Fruit fly (Drosophila melanogaster) whole organism, embryonic: ENCODE data around the gene CG4661.

Experiments used
- Abd-B ChIP-seq: fragments of 200-800 bp; sonication (Bioruptor generic); optimal IDR thresholded peaks from 2 replicates; lab custom pipeline; 2018; ENCODE audit warnings: missing biosample characterization, mild to moderate bottlenecking, missing genetic modification characterization, moderate library complexity
- Atf3 ChIP-seq: fragments of 200-800 bp; sonication (Bioruptor generic); optimal IDR thresholded peaks from 3 replicates; lab custom pipeline; 2016; ENCODE audit warnings: missing biosample characterization, missing genetic modification characterization
- BEAF-32 ChIP-seq: fragments of 200-800 bp; sonication (Bioruptor generic); optimal IDR thresholded peaks from 3 replicates; lab custom pipeline; 2017; ENCODE audit warnings: missing biosample characterization, missing genetic modification characterization, mild to moderate bottlenecking, moderate library complexity, missing genetic modification reagents
- Bgb ChIP-seq: fragments of 200-800 bp; sonication (Bioruptor generic); IDR thresholded peaks from 2 replicates; pipeline ENCODE4 v1.3.6; 2022; ENCODE audit warnings: missing biosample characterization, missing genetic modification characterization; ENCODE audit not compliant: partially characterized antibody
- CG10267 ChIP-seq: fragments of 200-800 bp; sonication (Bioruptor generic); optimal IDR thresholded peaks from 2 replicates; lab custom pipeline; 2018; ENCODE audit warnings: missing biosample characterization, mild to moderate bottlenecking, missing genetic modification characterization, moderate library complexity
- CG11247 ChIP-seq: fragments of 200-800 bp; sonication (Bioruptor generic); IDR thresholded peaks from 2 replicates; pipeline ENCODE4 v1.3.6; 2022; ENCODE audit warnings: missing biosample characterization, missing genetic modification characterization
- CG11723 ChIP-seq: fragments of 200-800 bp; sonication (Bioruptor generic); optimal IDR thresholded peaks from 2 replicates; lab custom pipeline; 2017; ENCODE audit warnings: missing biosample characterization, mild to moderate bottlenecking, missing genetic modification characterization
- CG12659 ChIP-seq: fragments of 200-800 bp; sonication (Bioruptor generic); optimal IDR thresholded peaks from 3 replicates; lab custom pipeline; 2017; ENCODE audit warnings: mild to moderate bottlenecking, missing biosample characterization, missing genetic modification reagents, missing genetic modification characterization
- CG13287 ChIP-seq: fragments of 200-800 bp; sonication (Bioruptor generic); IDR thresholded peaks from 2 replicates; pipeline ENCODE4 v1.3.6; 2022; ENCODE audit warnings: missing biosample characterization, missing genetic modification characterization; ENCODE audit not compliant: partially characterized antibody
- CG13424 ChIP-seq: fragments of 200-800 bp; sonication (Bioruptor generic); optimal IDR thresholded peaks from 2 replicates; lab custom pipeline; 2019; ENCODE audit warnings: missing biosample characterization, mild to moderate bottlenecking, missing genetic modification characterization, moderate library complexity
- CG14014 ChIP-seq: fragments of 200-800 bp; sonication (Bioruptor generic); IDR thresholded peaks from 2 replicates; pipeline ENCODE4 v1.3.6; 2022; ENCODE audit warnings: missing biosample characterization, missing genetic modification characterization
- CG14710 ChIP-seq: fragments of 200-800 bp; sonication (Bioruptor generic); optimal IDR thresholded peaks from 3 replicates; lab custom pipeline; 2019; ENCODE audit warnings: missing biosample characterization, mild to moderate bottlenecking, missing genetic modification characterization, moderate library complexity
- CG14965 ChIP-seq: fragments of 200-800 bp; sonication (Bioruptor generic); optimal IDR thresholded peaks from 2 replicates; lab custom pipeline; 2016; ENCODE audit warnings: missing biosample characterization, missing genetic modification characterization, borderline replicate concordance
- CG15479 ChIP-seq: fragments of 200-800 bp; sonication (Bioruptor generic); optimal IDR thresholded peaks from 3 replicates; lab custom pipeline; 2019; ENCODE audit warnings: missing biosample characterization, mild to moderate bottlenecking, missing genetic modification characterization, moderate library complexity
- CG15601 ChIP-seq: fragments of 200-800 bp; sonication (Bioruptor generic); optimal IDR thresholded peaks from 3 replicates; lab custom pipeline; 2019; ENCODE audit warnings: missing biosample characterization, mild to moderate bottlenecking, missing genetic modification characterization, moderate library complexity
- CG1647 ChIP-seq: fragments of 200-800 bp; sonication (Bioruptor generic); optimal IDR thresholded peaks from 3 replicates; lab custom pipeline; 2016; ENCODE audit warnings: missing biosample characterization, missing genetic modification characterization
- CG17359 ChIP-seq: fragments of 200-800 bp; sonication (Bioruptor generic); optimal IDR thresholded peaks from 3 replicates; lab custom pipeline; 2018; ENCODE audit warnings: missing biosample characterization, mild to moderate bottlenecking, missing genetic modification characterization, moderate library complexity
- CG2889 ChIP-seq: fragments of 200-800 bp; sonication (Bioruptor generic); IDR thresholded peaks from 3 replicates; pipeline ENCODE4 v1.3.6; 2022; ENCODE audit warnings: missing biosample characterization, missing genetic modification characterization
- CG3281 ChIP-seq: fragments of 200-800 bp; sonication (Bioruptor generic); optimal IDR thresholded peaks from 3 replicates; lab custom pipeline; 2017; ENCODE audit warnings: missing biosample characterization, mild to moderate bottlenecking, missing genetic modification characterization
- CG34376 ChIP-seq: fragments of 200-800 bp; sonication (Bioruptor generic); optimal IDR thresholded peaks from 2 replicates; lab custom pipeline; 2018; ENCODE audit warnings: missing biosample characterization, mild to moderate bottlenecking, missing genetic modification characterization
- CG42726 ChIP-seq: fragments of 200-800 bp; sonication (Bioruptor generic); IDR thresholded peaks from 2 replicates; pipeline ENCODE4 v1.3.6; 2022; ENCODE audit warnings: missing biosample characterization, missing genetic modification characterization; ENCODE audit not compliant: partially characterized antibody
- CG4404 ChIP-seq: fragments of 200-800 bp; sonication (Bioruptor generic); IDR thresholded peaks from 2 replicates; pipeline ENCODE4 v1.3.6; 2022; ENCODE audit warnings: missing biosample characterization, missing genetic modification characterization
- CG4730 ChIP-seq: fragments of 200-800 bp; sonication (Bioruptor generic); IDR thresholded peaks from 2 replicates; pipeline ENCODE4 v1.3.6; 2022; ENCODE audit warnings: missing biosample characterization, missing genetic modification characterization
- CG7987 ChIP-seq: fragments of 200-800 bp; sonication (Bioruptor generic); optimal IDR thresholded peaks from 2 replicates; lab custom pipeline; 2018; ENCODE audit warnings: missing biosample characterization, mild to moderate bottlenecking, missing genetic modification characterization, moderate library complexity
- CoRest ChIP-seq: fragments of 200-800 bp; sonication (Bioruptor generic); optimal IDR thresholded peaks from 3 replicates; lab custom pipeline; 2018; ENCODE audit warnings: missing biosample characterization, mild to moderate bottlenecking, missing genetic modification characterization, moderate library complexity
- Doc2 ChIP-seq: fragments of 200-800 bp; sonication (Bioruptor generic); IDR thresholded peaks from 2 replicates; pipeline ENCODE4 v1.3.6; 2022; ENCODE audit warnings: missing biosample characterization, missing genetic modification characterization
- Elba2 ChIP-seq: fragments of 200-800 bp; sonication (Bioruptor generic); optimal IDR thresholded peaks from 3 replicates; lab custom pipeline; 2016; ENCODE audit warnings: missing biosample characterization, missing genetic modification characterization
- Hmr ChIP-seq: fragments of 200-800 bp; sonication (Bioruptor generic); optimal IDR thresholded peaks from 3 replicates; lab custom pipeline; 2017; ENCODE audit warnings: mild to moderate bottlenecking, missing biosample characterization, missing genetic modification reagents, missing genetic modification characterization
- Mrtf ChIP-seq: fragments of 200-800 bp; sonication (Bioruptor generic); IDR thresholded peaks from 3 replicates; pipeline ENCODE4 v1.3.6; 2022; ENCODE audit warnings: missing biosample characterization, missing genetic modification characterization
- Oli ChIP-seq: fragments of 200-800 bp; sonication (Bioruptor generic); optimal IDR thresholded peaks from 2 replicates; lab custom pipeline; 2018; ENCODE audit warnings: missing biosample characterization, mild to moderate bottlenecking, missing genetic modification characterization, moderate library complexity
- YL-1 ChIP-seq: fragments of 200-800 bp; sonication (Bioruptor generic); optimal IDR thresholded peaks from 3 replicates; lab custom pipeline; 2017; ENCODE audit warnings: missing biosample characterization, mild to moderate bottlenecking, missing genetic modification characterization
- amos ChIP-seq: fragments of 200-800 bp; sonication (Bioruptor generic); IDR thresholded peaks from 2 replicates; pipeline ENCODE4 v1.3.6; 2022; ENCODE audit warnings: missing biosample characterization, missing genetic modification characterization; ENCODE audit not compliant: partially characterized antibody
- ara ChIP-seq: fragments of 200-800 bp; sonication (Bioruptor generic); IDR thresholded peaks from 2 replicates; pipeline ENCODE4 v1.3.6; 2022; ENCODE audit warnings: missing biosample characterization, missing genetic modification characterization
- cato ChIP-seq: fragments of 200-800 bp; sonication (Bioruptor generic); optimal IDR thresholded peaks from 2 replicates; lab custom pipeline; 2016; ENCODE audit warnings: missing biosample characterization, missing genetic modification characterization, borderline replicate concordance
- dm ChIP-seq: fragments of 200-800 bp; sonication (Bioruptor generic); optimal IDR thresholded peaks from 3 replicates; lab custom pipeline; 2016; ENCODE audit warnings: missing biosample characterization, missing genetic modification characterization
- ewg ChIP-seq: fragments of 200-800 bp; sonication (Bioruptor generic); optimal IDR thresholded peaks from 3 replicates; lab custom pipeline; 2017; ENCODE audit warnings: mild to moderate bottlenecking, missing biosample characterization, missing genetic modification reagents, missing genetic modification characterization
- gce ChIP-seq: fragments of 200-800 bp; sonication (Bioruptor generic); IDR thresholded peaks from 3 replicates; pipeline ENCODE4 v1.3.6; 2022; ENCODE audit warnings: missing biosample characterization, missing genetic modification characterization
- gem ChIP-seq: fragments of 200-800 bp; sonication (Bioruptor generic); optimal IDR thresholded peaks from 2 replicates; lab custom pipeline; 2019; ENCODE audit warnings: missing biosample characterization, mild to moderate bottlenecking, missing genetic modification characterization, moderate library complexity
- gsb-n ChIP-seq: fragments of 200-800 bp; sonication (Bioruptor generic); optimal IDR thresholded peaks from 3 replicates; lab custom pipeline; 2018; ENCODE audit warnings: missing biosample characterization, mild to moderate bottlenecking, missing genetic modification characterization
- h ChIP-seq: fragments of >200 bp; optimal IDR thresholded peaks from 2 replicates; lab custom pipeline; 2017
- knrl ChIP-seq: fragments of 200-800 bp; sonication (Bioruptor generic); IDR thresholded peaks from 3 replicates; pipeline ENCODE4 v1.3.6; 2022; ENCODE audit warnings: missing biosample characterization, missing genetic modification characterization; ENCODE audit not compliant: partially characterized antibody
- mirr ChIP-seq: fragments of 200-800 bp; sonication (Bioruptor generic); optimal IDR thresholded peaks from 3 replicates; lab custom pipeline; 2018; ENCODE audit warnings: missing biosample characterization, mild to moderate bottlenecking, missing genetic modification characterization
- sc ChIP-seq, 3 experiments: fragments of >200 bp in 2 of 3; fragments of 200-800 bp in 1 of 3; sonication (Bioruptor generic) in 1 of 3; optimal IDR thresholded peaks; 2 replicates in 2 of 3; 3 replicates in 1 of 3; lab custom pipeline; 2017; ENCODE audit warnings: mild to moderate bottlenecking in 1 of 3, missing biosample characterization in 1 of 3, missing genetic modification characterization in 1 of 3, missing genetic modification reagents in 1 of 3
- sim ChIP-seq: fragments of 200-800 bp; sonication (Bioruptor generic); IDR thresholded peaks from 2 replicates; pipeline ENCODE4 v1.3.6; 2022; ENCODE audit warnings: missing biosample characterization, missing genetic modification characterization
- sob ChIP-seq: fragments of 200-800 bp; sonication (Bioruptor generic); IDR thresholded peaks from 2 replicates; pipeline ENCODE4 v1.3.6; 2022; ENCODE audit warnings: missing biosample characterization, missing genetic modification characterization
- sqz ChIP-seq: fragments of 200-800 bp; sonication (Bioruptor generic); optimal IDR thresholded peaks from 3 replicates; lab custom pipeline; 2018; ENCODE audit warnings: missing biosample characterization, mild to moderate bottlenecking, missing genetic modification characterization
- ssp ChIP-seq: fragments of 200-800 bp; sonication (Bioruptor generic); IDR thresholded peaks from 2 replicates; pipeline ENCODE4 v1.3.6; 2022; ENCODE audit warnings: missing biosample characterization, missing genetic modification characterization
- twi ChIP-seq: fragments of 200-800 bp; optimal IDR thresholded peaks from 2 replicates; lab custom pipeline; 2019; ENCODE audit warnings: missing biosample characterization, mild to moderate bottlenecking, missing genetic modification characterization, moderate library complexity
- vfl ChIP-seq: fragments of 200-800 bp; sonication (Bioruptor generic); optimal IDR thresholded peaks from 2 replicates; lab custom pipeline; 2016; ENCODE audit warnings: missing biosample characterization, missing genetic modification characterization
- vvl ChIP-seq: fragments of 200-800 bp; sonication (Bioruptor generic); IDR thresholded peaks from 2 replicates; pipeline ENCODE4 v1.3.6; 2022; ENCODE audit warnings: missing biosample characterization, missing genetic modification characterization

CG4661 gene

dm6 chrX:12897150-12897549 lies 39.6 kb upstream of the CG4661 start, which contains the start of gene Pde9 (continued):
- TF ChIP-seq CG7987 (GFP tag; lab: Kevin White, UChicago): no peak
- TF ChIP-seq dm: no peak
- TF ChIP-seq gsb-n (tag; lab: Kevin White, UChicago): no peak
- no peak for TF ChIP-seq CG15601
- no peak for TF ChIP-seq CG4730 (GFP tag; lab: Robert Waterston, UW)
- no peak for TF ChIP-seq cato
- no peak for TF ChIP-seq sqz (GFP tag; lab: Kevin White, UChicago)
- no peak for TF ChIP-seq Elba2 (GFP tag; lab: Kevin White, UChicago)
- TF ChIP-seq sob (GFP tag; lab: Robert Waterston, UW): no peak
- no peak for TF ChIP-seq sc (optimal IDR thresholded peaks at IDR 0.05; lab: Kevin White, UChicago)
- no peak for TF ChIP-seq sc (GFP tag; optimal IDR thresholded peaks at IDR 0.05; lab: Kevin White, UChicago)
- no peak for TF ChIP-seq Oli (tag; lab: Kevin White, UChicago)
- no peak for TF ChIP-seq Doc2 (GFP tag; lab: Robert Waterston, UW)
- TF ChIP-seq CG17359: no peak
- no peak; the same call in 1 of the 2 replicates for TF ChIP-seq amos (GFP tag; lab: Robert Waterston, UW)
- TF ChIP-seq ewg (GFP tag; lab: Kevin White, UChicago): no peak
- TF ChIP-seq vfl: no peak
- no peak for TF ChIP-seq Hmr (GFP tag; lab: Kevin White, UChicago)
- TF ChIP-seq sim (GFP tag; lab: Robert Waterston, UW): no peak
- TF ChIP-seq CG2889 (GFP tag; lab: Robert Waterston, UW): no peak
- no peak for TF ChIP-seq ara (GFP tag; lab: Robert Waterston, UW)
- no peak for TF ChIP-seq gem (tag; lab: Kevin White, UChicago)
- no peak for TF ChIP-seq YL-1 (GFP tag; lab: Kevin White, UChicago)
- TF ChIP-seq ssp: no peak
- TF ChIP-seq twi (tag; lab: Kevin White, UChicago): no peak
- no peak for TF ChIP-seq knrl (GFP tag; lab: Robert Waterston, UW)
- TF ChIP-seq Mrtf (GFP tag; lab: Robert Waterston, UW): no peak
- no peak for TF ChIP-seq CG11247
- no peak for TF ChIP-seq Abd-B (GFP tag; lab: Kevin White, UChicago)
- peak; percentile 9 for TF ChIP-seq CG15479 (GFP tag; lab: Kevin White, UChicago)
- TF ChIP-seq CG12659: peak; percentile 28
- TF ChIP-seq Bgb (GFP tag; lab: Robert Waterston, UW): no peak
- TF ChIP-seq CG13424 (tag; lab: Kevin White, UChicago): no peak
- no peak for TF ChIP-seq h (lab: Kevin White, UChicago)
- peak; percentile 8 for TF ChIP-seq CG14710 (tag; lab: Kevin White, UChicago)
- TF ChIP-seq CG13287 (GFP tag; lab: Robert Waterston, UW): peak; percentile 43; the same call in 1 of the 2 replicates
- no peak for TF ChIP-seq CG11723
- no peak for TF ChIP-seq CoRest (tag; lab: Kevin White, UChicago)
- TF ChIP-seq CG3281: no peak
- TF ChIP-seq CG14014 (GFP tag; lab: Robert Waterston, UW): no peak
- TF ChIP-seq vvl: no peak
- peak; percentile 2 for TF ChIP-seq CG34376 (GFP tag; lab: Kevin White, UChicago)
- no peak for TF ChIP-seq CG10267 (tag; lab: Kevin White, UChicago)
- peak; percentile 11 for TF ChIP-seq BEAF-32 (GFP tag; lab: Kevin White, UChicago)
- 0 out of 3 replicates have a peak, but pooled peaks have one; percentile 30 for TF ChIP-seq gce (GFP tag; lab: Robert Waterston, UW)
- no peak for TF ChIP-seq mirr (GFP tag; lab: Kevin White, UChicago)
- no peak for TF ChIP-seq CG4404 (GFP tag; lab: Robert Waterston, UW)
- no peak for TF ChIP-seq CG1647 (GFP tag; lab: Kevin White, UChicago)
- TF ChIP-seq CG42726 (GFP tag; lab: Robert Waterston, UW): no peak
- TF ChIP-seq CG14965 (GFP tag; lab: Kevin White, UChicago): no peak
- no peak for TF ChIP-seq Atf3 (GFP tag; lab: Kevin White, UChicago)
